Fruit fly (Drosophila melanogaster): Measurements from ENCODE around the gene CG43843.

Gene CG43843

dm6 chrX:18467881-18468280 is 7.7 kb upstream of the CG43843 start (continued):
- TF ChIP-seq CG6254 (GFP tag; optimal IDR thresholded peaks at IDR 0.05), result no peak
- peak; percentile 13 for TF ChIP-seq Abd-B (GFP tag; optimal IDR thresholded peaks at IDR 0.05)
- TF ChIP-seq B-H2 (GFP tag; optimal IDR thresholded peaks at IDR 0.05), result no peak
- TF ChIP-seq Tbp (GFP tag; optimal IDR thresholded peaks at IDR 0.05), result no peak
- no peak for TF ChIP-seq cad (GFP tag; optimal IDR thresholded peaks at IDR 0.05)
- no peak for TF ChIP-seq CHES-1-like (GFP tag; optimal IDR thresholded peaks at IDR 0.05)
- TF ChIP-seq pnt (GFP tag; optimal IDR thresholded peaks at IDR 0.05), result no peak
- TF ChIP-seq CG10462 (GFP tag; optimal IDR thresholded peaks at IDR 0.05), result no peak
- TF ChIP-seq sna (GFP tag; IDR thresholded peaks at IDR 0.05; ENCODE audit: partially characterized antibody), result no peak
- no peak for TF ChIP-seq her (GFP tag; optimal IDR thresholded peaks at IDR 0.05)
- no peak for TF ChIP-seq ssp (GFP tag; IDR thresholded peaks at IDR 0.05)
- no peak for TF ChIP-seq Six4 (GFP tag; optimal IDR thresholded peaks at IDR 0.05)
- no peak for TF ChIP-seq chn (GFP tag; optimal IDR thresholded peaks at IDR 0.05)
- no peak for TF ChIP-seq sob (GFP tag; IDR thresholded peaks at IDR 0.05)
- TF ChIP-seq CG18011 (GFP tag; optimal IDR thresholded peaks at IDR 0.05), result no peak
- no peak for TF ChIP-seq D19A (tag; optimal IDR thresholded peaks at IDR 0.05)
- no peak for TF ChIP-seq Dp (GFP tag; optimal IDR thresholded peaks at IDR 0.05)
- peak; percentile 13 for TF ChIP-seq Sox102F (GFP tag; optimal IDR thresholded peaks at IDR 0.05)
- TF ChIP-seq Optix (GFP tag; IDR thresholded peaks at IDR 0.05), result no peak
- TF ChIP-seq gcm (GFP tag; optimal IDR thresholded peaks at IDR 0.05), result no peak
- TF ChIP-seq CG6791 (GFP tag; IDR thresholded peaks at IDR 0.05; ENCODE audit: partially characterized antibody), result no peak
- no peak for TF ChIP-seq ERR (GFP tag; optimal IDR thresholded peaks at IDR 0.05)
- no peak for TF ChIP-seq usp (GFP tag; optimal IDR thresholded peaks at IDR 0.05)
- TF ChIP-seq E2f2 (GFP tag; IDR thresholded peaks at IDR 0.05), result no peak
- TF ChIP-seq MTF-1 (GFP tag; optimal IDR thresholded peaks at IDR 0.05; ENCODE audit: borderline replicate concordance), result no peak
- TF ChIP-seq CG15514 (GFP tag; optimal IDR thresholded peaks at IDR 0.05), result peak; percentile 17
- no peak for TF ChIP-seq CG10274 (GFP tag; optimal IDR thresholded peaks at IDR 0.05)
- TF ChIP-seq CG11696 (GFP tag; IDR thresholded peaks at IDR 0.05), result no peak
- no peak for TF ChIP-seq CG13287 (GFP tag; IDR thresholded peaks at IDR 0.05; ENCODE audit: partially characterized antibody)
- TF ChIP-seq onecut (GFP tag; IDR thresholded peaks at IDR 0.05), result no peak
- TF ChIP-seq pita (GFP tag; optimal IDR thresholded peaks at IDR 0.05), result no peak
- no peak for TF ChIP-seq insv (GFP tag; optimal IDR thresholded peaks at IDR 0.05)
- TF ChIP-seq ind (GFP tag; optimal IDR thresholded peaks at IDR 0.05), result peak; percentile 33
- no peak for TF ChIP-seq GATAe (GFP tag; conservative IDR thresholded peaks at IDR 0.05)
- no peak for TF ChIP-seq wor (GFP tag; IDR thresholded peaks at IDR 0.05)
- no peak for TF ChIP-seq vvl (GFP tag; IDR thresholded peaks at IDR 0.05)
- TF ChIP-seq Elba2 (GFP tag; optimal IDR thresholded peaks at IDR 0.05), result no peak
- TF ChIP-seq CG2129 (GFP tag; IDR thresholded peaks at IDR 0.05; ENCODE audit: partially characterized antibody), result no peak
- no peak; the same call in 3 of the 4 replicates for TF ChIP-seq Gug (GFP tag; IDR thresholded peaks at IDR 0.05)
- TF ChIP-seq croc (GFP tag; conservative IDR thresholded peaks at IDR 0.05), result no peak
- TF ChIP-seq Fer2 (tag; optimal IDR thresholded peaks at IDR 0.05), result no peak
- no peak for TF ChIP-seq tx (GFP tag; optimal IDR thresholded peaks at IDR 0.05)
- TF ChIP-seq odd (GFP tag; optimal IDR thresholded peaks at IDR 0.05), result no peak
- TF ChIP-seq CG10321 (GFP tag; IDR thresholded peaks at IDR 0.05), result no peak
- no peak for TF ChIP-seq br (optimal IDR thresholded peaks at IDR 0.05)
- TF ChIP-seq tup (GFP tag; optimal IDR thresholded peaks at IDR 0.05), result no peak
- no peak for TF ChIP-seq Camta (GFP tag; optimal IDR thresholded peaks at IDR 0.05)
- TF ChIP-seq H15 (GFP tag; IDR thresholded peaks at IDR 0.05), result no peak
- no peak for TF ChIP-seq CG10565 (GFP tag; optimal IDR thresholded peaks at IDR 0.05)
- no peak for TF ChIP-seq CG11560 (tag; IDR thresholded peaks at IDR 0.05)
- no peak for TF ChIP-seq bab2 (GFP tag; optimal IDR thresholded peaks at IDR 0.05)
- TF ChIP-seq CG17568 (GFP tag; optimal IDR thresholded peaks at IDR 0.05), result no peak
- TF ChIP-seq CG16815 (GFP tag; optimal IDR thresholded peaks at IDR 0.05), result no peak
